Worm (Caenorhabditis elegans): Measurements from ENCODE around the gene ZK673.5.

ce11 chrII:10486738-10487137 lies 25.4 kb downstream of the ZK673.5 start, which contains the start of gene ZK666.15:
- TF ChIP-seq hmg-4 (GFP tag; optimal IDR thresholded peaks at IDR 0.05) (no peak), flt-1 (GFP tag; IDR thresholded peaks at IDR 0.05) (no peak), tra-4 (tag; optimal IDR thresholded peaks at IDR 0.05) (no peak), ets-7 (tag; optimal IDR thresholded peaks at IDR 0.05) (no peak), B0310.2 (tag; optimal IDR thresholded peaks at IDR 0.05) (no peak), ama-1 (optimal IDR thresholded peaks at IDR 0.05) (no peak), F13C5.2 (tag; optimal IDR thresholded peaks at IDR 0.05) (no peak)
